Fruit fly (Drosophila melanogaster) whole organism, wandering third instar larva: Measurements from ENCODE around the gene Bro.

Source experiments
- Abd-B ChIP-seq: fragments of >200 bp; optimal IDR thresholded peaks from 2 replicates; lab custom pipeline; 2017; ENCODE audit warnings: missing biosample characterization, missing genetic modification characterization
- CrebA ChIP-seq: fragments of 200-800 bp; sonication (Bioruptor generic); optimal IDR thresholded peaks from 2 replicates; lab custom pipeline; 2016; ENCODE audit warnings: missing biosample characterization, mild to moderate bottlenecking, missing genetic modification characterization, borderline replicate concordance
- Hnf4 ChIP-seq: fragments of 200-800 bp; sonication (Bioruptor generic); optimal IDR thresholded peaks from 2 replicates; lab custom pipeline; 2016; ENCODE audit warnings: missing biosample characterization, mild to moderate bottlenecking, missing genetic modification characterization
- Mio ChIP-seq: sonication (Bioruptor generic); optimal IDR thresholded peaks from 2 replicates; lab custom pipeline; 2016; ENCODE audit warnings: missing biosample characterization, missing genetic modification characterization
- Myc ChIP-seq: fragments of >200 bp; optimal IDR thresholded peaks from 2 replicates; lab custom pipeline; 2017
- N ChIP-seq: fragments of >200 bp; optimal IDR thresholded peaks from 2 replicates; lab custom pipeline; 2018; ENCODE audit warnings: missing biosample characterization, missing external identifiers, missing genetic modification characterization
- dl ChIP-seq, 2 experiments: fragments of 175-275, 200-275 bp in 1 of 2; fragments of 200-275 bp in 1 of 2; sonication (Bioruptor generic); optimal IDR thresholded peaks; lab custom pipeline; 2018; ENCODE audit warnings: mild to moderate bottlenecking in 2 of 2, missing biosample characterization in 2 of 2, missing genetic modification characterization in 2 of 2, moderate library complexity in 2 of 2; ENCODE audit not compliant: partially characterized antibody in 2 of 2, insufficient read depth in 1 of 2
- dsf ChIP-seq: sonication (Bioruptor generic); optimal IDR thresholded peaks from 2 replicates; lab custom pipeline; 2016; ENCODE audit warnings: missing biosample characterization, missing genetic modification characterization, borderline replicate concordance
- ey ChIP-seq: fragments of 200-800 bp; sonication (Bioruptor generic); optimal IDR thresholded peaks from 2 replicates; lab custom pipeline; 2016; ENCODE audit warnings: missing biosample characterization, missing genetic modification characterization

- no peak for TF ChIP-seq N (GFP tag; lab: Kevin White, UChicago)
- no peak for TF ChIP-seq Myc (lab: Kevin White, UChicago)
- TF ChIP-seq CrebA (GFP tag; lab: Kevin White, UChicago): no peak
- no peak for TF ChIP-seq dl (GFP tag; optimal IDR thresholded peaks at IDR 0.05; lab: Kevin White, UChicago; ENCODE audit: insufficient read depth in 1 of 2, partially characterized antibody in 2 of 2)
- TF ChIP-seq dsf (GFP tag; lab: Kevin White, UChicago): no peak
- no peak for TF ChIP-seq Mio (GFP tag; lab: Kevin White, UChicago)
- no peak for TF ChIP-seq Abd-B (GFP tag; lab: Kevin White, UChicago)
- TF ChIP-seq ey (GFP tag; lab: Kevin White, UChicago): no peak
- TF ChIP-seq Hnf4 (GFP tag; lab: Kevin White, UChicago): no peak
Measured at dm6 chr3L:1672627-1673026, 25.0 kb downstream of the Bro start, which contains the start of gene CG13930.
